Worm (Caenorhabditis elegans) whole organism, L1 larva: ENCODE results near the gene tiar-1.
A peak's percentile ranks its signal among the peaks of the same experiment; 100 is the strongest.

Experiments
- Y116A8C.19 ChIP-seq: sonication (generic microtip); optimal IDR thresholded peaks from 2 replicates; lab custom pipeline; 2016; ENCODE audit warnings: missing compliant biosample characterization, missing genetic modification characterization, borderline replicate concordance
- aly-2 ChIP-seq: fragments of 150-350 bp; optimal IDR thresholded peaks from 2 replicates; lab custom pipeline; 2014; ENCODE audit warnings: missing biosample characterization, missing genetic modification characterization
- blmp-1 ChIP-seq: fragments of 150-350 bp; optimal IDR thresholded peaks from 2 replicates; lab custom pipeline; 2014; ENCODE audit warnings: missing biosample characterization, missing genetic modification characterization
- ceh-82 ChIP-seq, 3 experiments: fragments of 150-350 bp in 1 of 3; sonication (generic microtip) in 2 of 3; optimal IDR thresholded peaks; 2 replicates each; lab custom pipeline; 2014 to 2017; ENCODE audit warnings: missing biosample characterization in 3 of 3, missing genetic modification characterization in 3 of 3
- ceh-88 ChIP-seq: fragments of 200-800 bp; sonication (Bioruptor generic); IDR thresholded peaks from 2 replicates; pipeline ENCODE4 v1.3.6; 2022; ENCODE audit warnings: missing genetic modification characterization, missing compliant biosample characterization
- ceh-90 ChIP-seq: sonication (generic microtip); optimal IDR thresholded peaks from 2 replicates; lab custom pipeline; 2016; ENCODE audit warnings: missing genetic modification characterization, missing compliant biosample characterization
- ces-1 ChIP-seq: fragments of 150-350 bp; optimal IDR thresholded peaks from 2 replicates; lab custom pipeline; 2014; ENCODE audit warnings: missing biosample characterization, missing genetic modification reagents, missing genetic modification characterization
- efl-3 ChIP-seq: fragments of 200-800 bp; sonication (Bioruptor generic); optimal IDR thresholded peaks from 2 replicates; lab custom pipeline; 2018; ENCODE audit warnings: mild to moderate bottlenecking, missing genetic modification characterization, missing compliant biosample characterization
- egl-13 ChIP-seq: sonication (generic microtip); optimal IDR thresholded peaks from 2 replicates; lab custom pipeline; 2016; ENCODE audit warnings: missing genotype, missing genetic modification reagents, missing genetic modification characterization, missing compliant biosample characterization
- elt-2 ChIP-seq: sonication (generic microtip); optimal IDR thresholded peaks from 2 replicates; lab custom pipeline; 2016; ENCODE audit warnings: missing genetic modification characterization, mild to moderate bottlenecking, inconsistent platforms, missing compliant biosample characterization, missing genetic modification reagents
- elt-3 ChIP-seq, 6 experiments: fragments of 150-350 bp in 1 of 6; sonication (generic microtip); optimal IDR thresholded peaks; 2 replicates each; lab custom pipeline; 2017 to 2018; ENCODE audit warnings: missing biosample characterization in 6 of 6, missing genetic modification characterization in 6 of 6, inconsistent platforms in 1 of 6
- ets-5 ChIP-seq: fragments of 200-800 bp; sonication (Bioruptor generic); IDR thresholded peaks from 2 replicates; pipeline ENCODE4 v1.3.6; 2022; ENCODE audit warnings: missing genetic modification characterization, missing compliant biosample characterization
- fkh-10 ChIP-seq: sonication (generic microtip); optimal IDR thresholded peaks from 2 replicates; lab custom pipeline; 2017; ENCODE audit warnings: missing biosample characterization, missing genetic modification reagents, missing genetic modification characterization
- fkh-8 ChIP-seq: sonication (generic microtip); optimal IDR thresholded peaks from 2 replicates; lab custom pipeline; 2016; ENCODE audit warnings: mild to moderate bottlenecking, missing genetic modification characterization, missing compliant biosample characterization
- fos-1 ChIP-seq: fragments of 150-350 bp; optimal IDR thresholded peaks from 2 replicates; lab custom pipeline; 2014; ENCODE audit warnings: missing biosample characterization, missing genetic modification characterization
- hlh-17 ChIP-seq: fragments of 200-800 bp; sonication (Bioruptor generic); optimal IDR thresholded peaks from 2 replicates; lab custom pipeline; 2018; ENCODE audit warnings: missing genetic modification characterization, mild to moderate bottlenecking, missing compliant biosample characterization, moderate library complexity, borderline replicate concordance
- irx-1 ChIP-seq: sonication (generic microtip); optimal IDR thresholded peaks from 2 replicates; lab custom pipeline; 2016; ENCODE audit warnings: missing genetic modification characterization, missing compliant biosample characterization
- isw-1 ChIP-seq: fragments of 200-800 bp; sonication (Bioruptor generic); IDR thresholded peaks from 2 replicates; pipeline ENCODE4 v1.3.6; 2022; ENCODE audit warnings: missing genetic modification characterization, missing compliant biosample characterization
- lin-13 ChIP-seq: fragments of 150-350 bp; optimal IDR thresholded peaks from 2 replicates; lab custom pipeline; 2014; ENCODE audit warnings: missing biosample characterization, missing genetic modification reagents, missing genetic modification characterization
- lin-14 ChIP-seq: fragments of 200-800 bp; sonication (Bioruptor generic); optimal IDR thresholded peaks from 2 replicates; lab custom pipeline; 2018; ENCODE audit warnings: mild to moderate bottlenecking, missing genetic modification characterization, moderate library complexity, missing compliant biosample characterization
- lin-15B ChIP-seq: fragments of 150-350 bp; sonication (generic microtip); optimal IDR thresholded peaks from 3 replicates; lab custom pipeline; 2014; ENCODE audit warnings: missing biosample characterization, missing genetic modification characterization
- lin-35 ChIP-seq, 2 experiments: fragments of 150-350 bp; optimal IDR thresholded peaks; 2 replicates each; lab custom pipeline; 2014; ENCODE audit warnings: missing biosample characterization in 2 of 2, missing genetic modification characterization in 2 of 2, missing genetic modification reagents in 2 of 2
- lsy-2 ChIP-seq, 2 experiments: fragments of 150-350 bp; optimal IDR thresholded peaks; 2 replicates each; lab custom pipeline; 2014; ENCODE audit warnings: missing biosample characterization in 2 of 2, missing genetic modification characterization in 2 of 2
- mep-1 ChIP-seq: fragments of 150-350 bp; optimal IDR thresholded peaks from 2 replicates; lab custom pipeline; 2014; ENCODE audit warnings: missing biosample characterization, missing genetic modification characterization
- nhr-12 ChIP-seq: sonication (generic microtip); optimal IDR thresholded peaks from 2 replicates; lab custom pipeline; 2017; ENCODE audit warnings: missing biosample characterization, missing genetic modification characterization
- nhr-19 ChIP-seq: fragments of 200-800 bp; sonication (Bioruptor generic); conservative IDR thresholded peaks from 2 replicates; pipeline ENCODE4 v1.3.6; 2022; ENCODE audit warnings: missing genetic modification characterization, missing compliant biosample characterization
- nhr-20 ChIP-seq: sonication (generic microtip); optimal IDR thresholded peaks from 2 replicates; lab custom pipeline; 2016; ENCODE audit warnings: mild to moderate bottlenecking, missing genetic modification characterization, missing compliant biosample characterization
- nhr-237 ChIP-seq: fragments of 150-350 bp; optimal IDR thresholded peaks from 2 replicates; lab custom pipeline; 2014; ENCODE audit warnings: missing biosample characterization, missing genetic modification characterization
- nhr-47 ChIP-seq: sonication (generic microtip); optimal IDR thresholded peaks from 2 replicates; lab custom pipeline; 2016; ENCODE audit warnings: mild to moderate bottlenecking, missing genetic modification characterization, moderate library complexity, missing compliant biosample characterization
- nhr-71 ChIP-seq: sonication (generic microtip); optimal IDR thresholded peaks from 2 replicates; lab custom pipeline; 2016; ENCODE audit warnings: mild to moderate bottlenecking, missing genetic modification characterization, moderate library complexity, missing compliant biosample characterization
- nhr-84 ChIP-seq: sonication (generic microtip); optimal IDR thresholded peaks from 2 replicates; lab custom pipeline; 2017; ENCODE audit warnings: missing biosample characterization, missing genetic modification characterization
- pag-3 ChIP-seq: sonication (generic microtip); optimal IDR thresholded peaks from 2 replicates; lab custom pipeline; 2017; ENCODE audit warnings: missing genetic modification characterization, mild to moderate bottlenecking, missing compliant biosample characterization, antibody characterized with exemption, borderline replicate concordance; ENCODE audit not compliant: insufficient read depth
- pqm-1 ChIP-seq: sonication (generic microtip); optimal IDR thresholded peaks from 3 replicates; lab custom pipeline; 2017; ENCODE audit warnings: missing biosample characterization, missing genetic modification characterization
- rnt-1 ChIP-seq: sonication (generic microtip); optimal IDR thresholded peaks from 2 replicates; lab custom pipeline; 2016; ENCODE audit warnings: mild to moderate bottlenecking, missing genetic modification characterization, moderate library complexity, missing compliant biosample characterization
- snpc-4 ChIP-seq: fragments of 150-350 bp; optimal IDR thresholded peaks from 2 replicates; lab custom pipeline; 2014; ENCODE audit warnings: missing biosample characterization, missing genetic modification characterization
- snu-23 ChIP-seq: sonication (generic microtip); optimal IDR thresholded peaks from 2 replicates; lab custom pipeline; 2016; ENCODE audit warnings: missing genetic modification characterization, missing compliant biosample characterization
- sup-37 ChIP-seq: fragments of 200-800 bp; sonication (Bioruptor generic); optimal IDR thresholded peaks from 2 replicates; lab custom pipeline; 2018; ENCODE audit warnings: mild to moderate bottlenecking, missing genetic modification characterization, missing compliant biosample characterization
- swsn-7 ChIP-seq: sonication (generic microtip); optimal IDR thresholded peaks from 2 replicates; lab custom pipeline; 2016; ENCODE audit warnings: missing genetic modification characterization, missing compliant biosample characterization
- tlp-1 ChIP-seq: fragments of 150-350 bp; optimal IDR thresholded peaks from 2 replicates; lab custom pipeline; 2014; ENCODE audit warnings: missing biosample characterization, missing genetic modification characterization
- unc-30 ChIP-seq: sonication (generic microtip); optimal IDR thresholded peaks from 2 replicates; lab custom pipeline; 2017; ENCODE audit warnings: missing biosample characterization, missing genetic modification characterization
- unc-86 ChIP-seq: sonication (generic microtip); optimal IDR thresholded peaks from 2 replicates; lab custom pipeline; 2016; ENCODE audit warnings: missing genetic modification characterization, missing compliant biosample characterization
- unc-98 ChIP-seq: fragments of 200-800 bp; sonication (Bioruptor generic); IDR thresholded peaks from 2 replicates; pipeline ENCODE4 v1.3.6; 2022; ENCODE audit warnings: missing genetic modification characterization, missing compliant biosample characterization
- vab-15 ChIP-seq: sonication (generic microtip); optimal IDR thresholded peaks from 2 replicates; lab custom pipeline; 2017; ENCODE audit warnings: missing genotype, mild to moderate bottlenecking, missing genetic modification characterization, missing compliant biosample characterization
- zag-1 ChIP-seq: fragments of 150-350 bp; optimal IDR thresholded peaks from 2 replicates; lab custom pipeline; 2014; ENCODE audit warnings: missing biosample characterization, missing genetic modification characterization
- ztf-4 ChIP-seq: fragments of 150-350 bp; optimal IDR thresholded peaks from 2 replicates; lab custom pipeline; 2014; ENCODE audit warnings: missing biosample characterization, missing genetic modification characterization

tiar-1 gene

ce11 chrII:5701485-5701884, 13.1 kb downstream of the tiar-1 start (continued):
- TF ChIP-seq rnt-1 (tag; lab: Kevin White, UChicago) (peak; percentile 93), vab-15 (tag; lab: Kevin White, UChicago) (no peak), fkh-10 (GFP tag; lab: Kevin White, UChicago) (no peak), nhr-47 (peak; percentile 89), ztf-4 (tag; lab: Kevin White, UChicago) (peak; percentile 12), lin-13 (GFP tag; lab: Kevin White, UChicago) (peak; percentile 53), fos-1 (peak; percentile 70), lsy-2 (tag; optimal IDR thresholded peaks at IDR 0.05; lab: Kevin White, UChicago) (peak; percentile 55 to 77), egl-13 (tag; lab: Kevin White, UChicago) (no peak), fkh-8 (tag; lab: Kevin White, UChicago) (no peak), Y116A8C.19 (tag; lab: Kevin White, UChicago) (no peak), swsn-7 (tag; lab: Kevin White, UChicago) (peak; percentile 78), irx-1 (tag; lab: Kevin White, UChicago) (peak; percentile 58), nhr-12 (tag; lab: Kevin White, UChicago) (no peak), mep-1 (tag; lab: Kevin White, UChicago) (peak; percentile 51), unc-86 (peak; percentile 40), nhr-19 (GFP tag; lab: Robert Waterston, UW) (peak; percentile 89), elt-3 (tag; optimal IDR thresholded peaks at IDR 0.05; lab: Kevin White, UChicago) (peak in 1 of 6 experiments; percentile 35), lin-15B (tag; lab: Kevin White, UChicago) (peak; percentile 36), lin-35 (GFP tag; optimal IDR thresholded peaks at IDR 0.05; lab: Kevin White, UChicago) (peak; percentile 45 to 72), ceh-88 (GFP tag; lab: Robert Waterston, UW) (no peak), ceh-90 (tag; lab: Kevin White, UChicago) (no peak), tlp-1 (tag; lab: Kevin White, UChicago) (no peak), aly-2 (peak; percentile 49), pag-3 (tag; lab: Kevin White, UChicago) (no peak), pqm-1 (tag; lab: Kevin White, UChicago) (no peak), unc-98 (GFP tag; lab: Robert Waterston, UW) (no peak), elt-2 (tag; lab: Kevin White, UChicago) (peak; percentile 87), isw-1 (GFP tag; lab: Robert Waterston, UW) (peak; percentile 20), ces-1 (no peak), efl-3 (GFP tag; lab: Kevin White, UChicago) (no peak)

ce11 chrII:5698869-5699268, 15.8 kb downstream of the tiar-1 start, which contains the start of the genes C25H3.10 and C25H3.1:
TSS of gene C25H3.10 (minus strand) at chrII:5698969.
TSS of gene C25H3.1 (plus strand) at chrII:5699071.
- TF ChIP-seq nhr-84 (no peak), ets-5 (GFP tag; lab: Robert Waterston, UW) (no peak), lsy-2 (tag; optimal IDR thresholded peaks at IDR 0.05; lab: Kevin White, UChicago) (peak; percentile 2 to 4), nhr-20 (peak; percentile 19), blmp-1 (peak; percentile 20), rnt-1 (tag; lab: Kevin White, UChicago) (peak; percentile 44), nhr-237 (tag; lab: Kevin White, UChicago) (no peak), snpc-4 (peak; percentile 57), hlh-17 (GFP tag; lab: Kevin White, UChicago) (no peak), unc-30 (tag; lab: Kevin White, UChicago) (no peak), ceh-82 (tag; optimal IDR thresholded peaks at IDR 0.05; lab: Kevin White, UChicago) (no peak), snu-23 (GFP tag; lab: Kevin White, UChicago) (peak; percentile 33), sup-37 (GFP tag; lab: Kevin White, UChicago) (no peak), egl-13 (tag; lab: Kevin White, UChicago) (no peak), zag-1 (tag; lab: Kevin White, UChicago) (no peak), elt-2 (tag; lab: Kevin White, UChicago) (no peak), isw-1 (GFP tag; lab: Robert Waterston, UW) (no peak), nhr-71 (peak; percentile 39), lin-14 (peak; percentile 6), efl-3 (GFP tag; lab: Kevin White, UChicago) (no peak), nhr-19 (GFP tag; lab: Robert Waterston, UW) (peak; percentile 10), unc-86 (no peak)
